Worm (Caenorhabditis elegans) whole organism, mixed stage, embryonic: Measurements from ENCODE around the gene lgc-56.

Experiments
- M03D4.4 ChIP-seq: sonication (generic microtip); optimal IDR thresholded peaks from 2 replicates; lab custom pipeline; 2017; ENCODE audit warnings: mild to moderate bottlenecking, missing genetic modification characterization, missing compliant biosample characterization
- bed-3 ChIP-seq: fragments of 200-800 bp; sonication (Bioruptor generic); optimal IDR thresholded peaks from 3 replicates; lab custom pipeline; 2018; ENCODE audit warnings: mild to moderate bottlenecking, missing genetic modification characterization, moderate library complexity, missing compliant biosample characterization
- blmp-1 ChIP-seq: fragments of 150-350 bp; optimal IDR thresholded peaks from 2 replicates; lab custom pipeline; 2014; ENCODE audit warnings: missing biosample characterization, missing genetic modification characterization
- ceh-39 ChIP-seq: fragments of 150-350 bp; optimal IDR thresholded peaks from 2 replicates; lab custom pipeline; 2014; ENCODE audit warnings: missing biosample characterization, missing genetic modification characterization
- ceh-43 ChIP-seq: fragments of 200-800 bp; sonication (Bioruptor generic); optimal IDR thresholded peaks from 2 replicates; lab custom pipeline; 2018; ENCODE audit warnings: mild to moderate bottlenecking, missing genetic modification characterization, moderate library complexity, missing compliant biosample characterization
- ceh-83 ChIP-seq: fragments of 200-800 bp; sonication (Bioruptor generic); optimal IDR thresholded peaks from 2 replicates; lab custom pipeline; 2018; ENCODE audit warnings: mild to moderate bottlenecking, missing genetic modification characterization, missing compliant biosample characterization
- ces-1 ChIP-seq: fragments of 150-350 bp; optimal IDR thresholded peaks from 2 replicates; lab custom pipeline; 2014; ENCODE audit warnings: missing biosample characterization, missing genetic modification reagents, missing genetic modification characterization
- cnd-1 ChIP-seq: fragments of 200-800 bp; sonication (Bioruptor generic); optimal IDR thresholded peaks from 2 replicates; lab custom pipeline; 2018; ENCODE audit warnings: mild to moderate bottlenecking, missing genetic modification characterization, missing compliant biosample characterization
- drap-1 ChIP-seq: fragments of 200-800 bp; sonication (Bioruptor generic); optimal IDR thresholded peaks from 3 replicates; lab custom pipeline; 2018; ENCODE audit warnings: mild to moderate bottlenecking, missing genetic modification characterization, missing compliant biosample characterization
- elt-1 ChIP-seq: sonication (generic microtip); optimal IDR thresholded peaks from 2 replicates; lab custom pipeline; 2017; ENCODE audit warnings: missing genetic modification characterization, mild to moderate bottlenecking, missing compliant biosample characterization, antibody characterized with exemption, moderate library complexity, borderline replicate concordance; ENCODE audit not compliant: insufficient read depth
- elt-3 ChIP-seq: fragments of 150-350 bp; optimal IDR thresholded peaks from 2 replicates; lab custom pipeline; 2014; ENCODE audit warnings: missing biosample characterization, missing genetic modification characterization
- flh-1 ChIP-seq: fragments of 200-800 bp; sonication (Bioruptor generic); optimal IDR thresholded peaks from 2 replicates; lab custom pipeline; 2018; ENCODE audit warnings: mild to moderate bottlenecking, missing genetic modification characterization, moderate library complexity, missing compliant biosample characterization
- ham-2 ChIP-seq: fragments of 200-800 bp; sonication (Bioruptor generic); optimal IDR thresholded peaks from 2 replicates; lab custom pipeline; 2018; ENCODE audit warnings: mild to moderate bottlenecking, missing genetic modification characterization, missing compliant biosample characterization
- hlh-1 ChIP-seq: fragments of 150-350 bp; optimal IDR thresholded peaks from 2 replicates; lab custom pipeline; 2014; ENCODE audit warnings: missing biosample characterization, missing genetic modification reagents, missing genetic modification characterization
- lin-13 ChIP-seq: fragments of 150-350 bp; optimal IDR thresholded peaks from 2 replicates; lab custom pipeline; 2014; ENCODE audit warnings: missing biosample characterization, missing genetic modification characterization
- lin-32 ChIP-seq: fragments of 200-800 bp; sonication (Bioruptor generic); optimal IDR thresholded peaks from 2 replicates; lab custom pipeline; 2018; ENCODE audit warnings: mild to moderate bottlenecking, missing genetic modification characterization, missing compliant biosample characterization
- lsy-2 ChIP-seq: fragments of 150-350 bp; optimal IDR thresholded peaks from 2 replicates; lab custom pipeline; 2014; ENCODE audit warnings: missing biosample characterization, missing genetic modification characterization
- mab-5 ChIP-seq: fragments of 150-350 bp; optimal IDR thresholded peaks from 2 replicates; lab custom pipeline; 2014; ENCODE audit warnings: missing biosample characterization, missing genetic modification characterization
- mep-1 ChIP-seq: fragments of 150-350 bp; optimal IDR thresholded peaks from 2 replicates; lab custom pipeline; 2017; ENCODE audit warnings: missing biosample characterization, missing genetic modification reagents, missing genetic modification characterization, inconsistent platforms
- mls-2 ChIP-seq: sonication (generic microtip); optimal IDR thresholded peaks from 2 replicates; lab custom pipeline; 2016; ENCODE audit warnings: mild to moderate bottlenecking, missing genetic modification characterization, moderate library complexity, missing compliant biosample characterization
- nhr-12 ChIP-seq: fragments of 150-350 bp; optimal IDR thresholded peaks from 2 replicates; lab custom pipeline; 2014; ENCODE audit warnings: missing biosample characterization, missing genetic modification characterization
- nhr-2 ChIP-seq: fragments of 150-350 bp; optimal IDR thresholded peaks from 2 replicates; lab custom pipeline; 2014; ENCODE audit warnings: missing biosample characterization, missing genetic modification characterization
- nhr-237 ChIP-seq: fragments of 150-350 bp; optimal IDR thresholded peaks from 2 replicates; lab custom pipeline; 2014; ENCODE audit warnings: missing biosample characterization, missing genetic modification characterization
- nhr-28 ChIP-seq: fragments of 150-350 bp; optimal IDR thresholded peaks from 2 replicates; lab custom pipeline; 2014; ENCODE audit warnings: missing biosample characterization, missing genetic modification characterization
- nhr-76 ChIP-seq: sonication (generic microtip); optimal IDR thresholded peaks from 2 replicates; lab custom pipeline; 2017; ENCODE audit warnings: missing biosample characterization, missing genetic modification characterization
- pha-4 ChIP-seq: fragments of 150-350 bp; optimal IDR thresholded peaks from 2 replicates; lab custom pipeline; 2018; ENCODE audit warnings: missing biosample characterization, missing genetic modification reagents, missing genetic modification characterization
- sem-2 ChIP-seq: fragments of 200-800 bp; sonication (Bioruptor generic); optimal IDR thresholded peaks from 2 replicates; lab custom pipeline; 2018; ENCODE audit warnings: mild to moderate bottlenecking, missing genetic modification characterization, missing compliant biosample characterization
- snpc-4 ChIP-seq: fragments of 150-350 bp; optimal IDR thresholded peaks from 2 replicates; lab custom pipeline; 2014; ENCODE audit warnings: missing biosample characterization, missing genetic modification characterization
- sptf-1 ChIP-seq: sonication (generic microtip); optimal IDR thresholded peaks from 2 replicates; lab custom pipeline; 2017; ENCODE audit warnings: mild to moderate bottlenecking, missing genetic modification characterization, moderate library complexity, missing compliant biosample characterization
- tbx-8 ChIP-seq: fragments of 200-800 bp; sonication (Bioruptor generic); optimal IDR thresholded peaks from 2 replicates; lab custom pipeline; 2018; ENCODE audit warnings: mild to moderate bottlenecking, missing genetic modification characterization, moderate library complexity, missing compliant biosample characterization
- unc-120 ChIP-seq: sonication (generic microtip); optimal IDR thresholded peaks from 2 replicates; lab custom pipeline; 2017; ENCODE audit warnings: missing genetic modification characterization, missing compliant biosample characterization; ENCODE audit not compliant: poor library complexity, severe bottlenecking
- unc-39 ChIP-seq: fragments of 150-350 bp; optimal IDR thresholded peaks from 2 replicates; lab custom pipeline; 2014; ENCODE audit warnings: missing biosample characterization, missing genetic modification characterization
- unc-62 ChIP-seq: fragments of 150-350 bp; optimal IDR thresholded peaks from 2 replicates; lab custom pipeline; 2014; ENCODE audit warnings: missing biosample characterization, missing genetic modification reagents, missing genetic modification characterization
- zip-8 ChIP-seq: fragments of 150-350 bp; optimal IDR thresholded peaks from 2 replicates; lab custom pipeline; 2014; ENCODE audit warnings: missing biosample characterization, missing genetic modification characterization
- ztf-11 ChIP-seq: fragments of 150-350 bp; optimal IDR thresholded peaks from 2 replicates; lab custom pipeline; 2014; ENCODE audit warnings: missing biosample characterization, missing genetic modification characterization

The lgc-56 gene

ce11 chrII:5092362-5093281, 37.6 kb upstream of the lgc-56 start, which contains the start of gene C04G6.2:
Gene C04G6.2 (plus strand): TSS chrII:5093231.
- TF ChIP-seq lin-32 (GFP tag; lab: Kevin White, UChicago) (no peak), nhr-28 (tag; lab: Kevin White, UChicago) (no peak), mep-1 (tag; lab: Kevin White, UChicago) (peak; percentile 45), nhr-2 (tag; lab: Kevin White, UChicago) (no peak), ztf-11 (tag; lab: Kevin White, UChicago) (no peak), drap-1 (no peak), nhr-237 (tag; lab: Kevin White, UChicago) (peak; percentile 69), mab-5 (tag; lab: Kevin White, UChicago) (no peak), bed-3 (GFP tag; lab: Kevin White, UChicago) (no peak), snpc-4 (tag; lab: Kevin White, UChicago) (no peak), unc-39 (tag; lab: Kevin White, UChicago) (no peak), ces-1 (peak; percentile 49), hlh-1 (tag; lab: Kevin White, UChicago) (no peak), tbx-8 (GFP tag; lab: Kevin White, UChicago) (no peak), pha-4 (tag; lab: Kevin White, UChicago) (peak; percentile 96), ham-2 (GFP tag; lab: Kevin White, UChicago) (peak; percentile 76), ceh-83 (GFP tag; lab: Kevin White, UChicago) (no peak), nhr-12 (no peak), mls-2 (tag; lab: Kevin White, UChicago) (peak; percentile 43), ceh-43 (GFP tag; lab: Kevin White, UChicago) (no peak), zip-8 (tag; lab: Kevin White, UChicago) (no peak), sem-2 (GFP tag; lab: Kevin White, UChicago) (no peak), M03D4.4 (tag; lab: Kevin White, UChicago) (peak; percentile 16), elt-3 (no peak), sptf-1 (tag; lab: Kevin White, UChicago) (peak; percentile 14), unc-120 (peak; percentile 26), flh-1 (no peak), lin-13 (tag; lab: Kevin White, UChicago) (no peak), blmp-1 (tag; lab: Kevin White, UChicago) (no peak), lsy-2 (tag; lab: Kevin White, UChicago) (no peak), cnd-1 (tag; lab: Kevin White, UChicago) (no peak), ceh-39 (tag; lab: Kevin White, UChicago) (no peak), elt-1 (tag; lab: Kevin White, UChicago) (no peak), nhr-76 (no peak), unc-62 (GFP tag; lab: Kevin White, UChicago) (no peak)

ce11 chrII:5093945-5094344, 36.2 kb upstream of the lgc-56 start, which contains the start of gene C04G6.13:
Gene C04G6.13 (plus strand): TSS chrII:5094245.
- TF ChIP-seq sptf-1 (tag; lab: Kevin White, UChicago) (no peak), zip-8 (tag; lab: Kevin White, UChicago) (no peak), ceh-39 (tag; lab: Kevin White, UChicago) (no peak), ztf-11 (tag; lab: Kevin White, UChicago) (no peak), mab-5 (tag; lab: Kevin White, UChicago) (no peak), nhr-12 (no peak), mls-2 (tag; lab: Kevin White, UChicago) (no peak), ham-2 (GFP tag; lab: Kevin White, UChicago) (no peak), nhr-237 (tag; lab: Kevin White, UChicago) (no peak), lsy-2 (tag; lab: Kevin White, UChicago) (no peak), unc-62 (GFP tag; lab: Kevin White, UChicago) (no peak), nhr-76 (no peak), mep-1 (tag; lab: Kevin White, UChicago) (no peak), cnd-1 (tag; lab: Kevin White, UChicago) (no peak), blmp-1 (tag; lab: Kevin White, UChicago) (no peak), M03D4.4 (tag; lab: Kevin White, UChicago) (no peak), nhr-28 (tag; lab: Kevin White, UChicago) (no peak), ceh-43 (GFP tag; lab: Kevin White, UChicago) (no peak)
